Worm (Caenorhabditis elegans) whole organism, mixed stage, embryonic: ENCODE data around the gene R04B5.7.

Source experiments
- ceh-43 ChIP-seq: fragments of 200-800 bp; sonication (Bioruptor generic); optimal IDR thresholded peaks from 2 replicates; lab custom pipeline; 2018; ENCODE audit warnings: mild to moderate bottlenecking, missing genetic modification characterization, moderate library complexity, missing compliant biosample characterization
- pha-4 ChIP-seq: fragments of 150-350 bp; optimal IDR thresholded peaks from 2 replicates; lab custom pipeline; 2018; ENCODE audit warnings: missing biosample characterization, missing genetic modification reagents, missing genetic modification characterization
- snpc-4 ChIP-seq: fragments of 150-350 bp; optimal IDR thresholded peaks from 2 replicates; lab custom pipeline; 2014; ENCODE audit warnings: missing biosample characterization, missing genetic modification characterization

DNA sequence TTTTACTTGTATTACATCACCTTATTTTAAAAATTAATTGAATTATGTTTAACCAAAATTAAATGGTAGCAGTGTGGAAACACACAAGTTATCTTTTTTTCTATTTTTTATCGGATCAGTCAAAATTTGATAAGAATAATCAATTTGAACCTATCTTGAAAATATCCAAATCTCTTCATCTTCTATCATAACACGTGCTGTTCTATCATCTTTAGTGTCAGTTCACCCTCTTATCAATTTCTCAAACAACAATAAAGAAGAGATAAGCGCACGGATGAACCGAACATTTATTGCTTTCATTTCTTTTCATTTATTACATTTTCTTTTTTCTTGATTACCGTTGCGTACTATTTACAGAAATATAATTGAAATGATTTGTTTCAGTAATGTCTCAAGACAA is 3.3 kb downstream of the R04B5.7 start, which contains the start of gene R04B5.5:
- no peak for TF ChIP-seq snpc-4 (tag; lab: Kevin White, UChicago)
- no peak for TF ChIP-seq ceh-43 (GFP tag; lab: Kevin White, UChicago)
- TF ChIP-seq pha-4 (tag; lab: Kevin White, UChicago): no peak
